Worm (Caenorhabditis elegans) whole organism, late embryonic: Measurements from ENCODE around the gene aexr-1.

ENCODE experiments used
- F13H6.1 ChIP-seq: sonication (generic microtip); optimal IDR thresholded peaks from 2 replicates; lab custom pipeline; 2016; ENCODE audit warnings: missing genetic modification characterization, missing compliant biosample characterization
- ceh-2 ChIP-seq: sonication (generic microtip); optimal IDR thresholded peaks from 2 replicates; lab custom pipeline; 2016; ENCODE audit warnings: missing genotype, missing genetic modification characterization, missing compliant biosample characterization
- ceh-22 ChIP-seq: sonication (generic microtip); optimal IDR thresholded peaks from 2 replicates; lab custom pipeline; 2017; ENCODE audit warnings: missing biosample characterization, missing genetic modification characterization
- ceh-9 ChIP-seq: sonication (generic microtip); optimal IDR thresholded peaks from 2 replicates; lab custom pipeline; 2016; ENCODE audit warnings: mild to moderate bottlenecking, missing genetic modification characterization, inconsistent platforms, missing compliant biosample characterization
- dmd-4 ChIP-seq: sonication (generic microtip); optimal IDR thresholded peaks from 2 replicates; lab custom pipeline; 2016; ENCODE audit warnings: borderline replicate concordance, missing genetic modification characterization, missing compliant biosample characterization
- elt-2 ChIP-seq: sonication (generic microtip); optimal IDR thresholded peaks from 2 replicates; lab custom pipeline; 2016; ENCODE audit warnings: missing genetic modification reagents, missing genetic modification characterization, missing compliant biosample characterization
- fkh-10 ChIP-seq: fragments of 150-350 bp; optimal IDR thresholded peaks from 2 replicates; lab custom pipeline; 2014; ENCODE audit warnings: missing biosample characterization, missing genetic modification reagents, missing genetic modification characterization
- nhr-11 ChIP-seq: fragments of 150-350 bp; optimal IDR thresholded peaks from 2 replicates; lab custom pipeline; 2014; ENCODE audit warnings: missing biosample characterization, missing genetic modification characterization
- pha-4 ChIP-seq: fragments of 150-350 bp; optimal IDR thresholded peaks from 2 replicates; lab custom pipeline; 2018; ENCODE audit warnings: missing biosample characterization, missing genetic modification reagents, missing genetic modification characterization
- tbx-2 ChIP-seq: sonication (generic microtip); optimal IDR thresholded peaks from 2 replicates; lab custom pipeline; 2016; ENCODE audit warnings: missing genetic modification characterization, missing compliant biosample characterization
- zip-5 ChIP-seq: sonication (generic microtip); optimal IDR thresholded peaks from 2 replicates; lab custom pipeline; 2016; ENCODE audit warnings: missing genetic modification characterization, missing compliant biosample characterization

- TF ChIP-seq ceh-22: no peak
- TF ChIP-seq zip-5: no peak
- no peak for TF ChIP-seq nhr-11
- TF ChIP-seq ceh-9 (tag; lab: Kevin White, UChicago): no peak
- no peak for TF ChIP-seq pha-4 (tag; lab: Kevin White, UChicago)
- no peak for TF ChIP-seq F13H6.1 (tag; lab: Kevin White, UChicago)
- TF ChIP-seq ceh-2: no peak
- no peak for TF ChIP-seq fkh-10 (GFP tag; lab: Kevin White, UChicago)
- TF ChIP-seq tbx-2 (tag; lab: Kevin White, UChicago): no peak
- TF ChIP-seq dmd-4 (tag; lab: Kevin White, UChicago): no peak
- no peak for TF ChIP-seq elt-2 (tag; lab: Kevin White, UChicago)
Measured at ce11 chrX:6637933-6638332, 2.9 kb upstream of the aexr-1 start.
